Worm (Caenorhabditis elegans): Measurements from ENCODE around the gene F55A4.7.

The F55A4.7 gene

DNA sequence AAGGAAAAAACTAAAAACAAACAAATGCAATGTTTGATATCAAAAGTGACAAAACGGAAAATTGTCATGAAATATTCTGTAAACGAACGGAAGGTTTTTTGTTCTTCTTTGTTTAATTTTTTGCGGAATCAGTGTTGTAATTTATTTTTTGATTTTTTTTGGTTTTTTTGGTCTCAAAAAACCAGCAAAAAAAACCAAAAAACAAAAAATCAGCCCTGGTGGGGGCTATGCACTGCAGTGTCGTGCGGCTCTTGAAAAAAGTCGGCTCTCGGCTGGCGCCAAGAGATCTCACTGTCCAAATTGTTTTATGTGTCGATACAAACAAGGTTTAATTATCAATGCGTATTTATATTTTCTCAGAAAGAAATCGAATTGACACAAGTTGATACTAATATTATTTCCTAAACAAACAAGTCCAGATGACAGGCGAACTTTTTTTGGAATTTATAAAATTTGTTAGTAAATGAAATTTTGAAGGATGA, 25.8 kb downstream of the F55A4.7 start:
- TF ChIP-seq zfh-2 (GFP tag; conservative IDR thresholded peaks at IDR 0.05) = no peak
- TF ChIP-seq nfya-2 (GFP tag; IDR thresholded peaks at IDR 0.05) = no peak
- no peak for TF ChIP-seq mes-4 (tag; optimal IDR thresholded peaks at IDR 0.05)
- TF ChIP-seq madf-3 (GFP tag; IDR thresholded peaks at IDR 0.05) = 0 out of 2 replicates have a peak, but pooled peaks have one; percentile 57
- no peak for TF ChIP-seq D2030.7 (GFP tag; IDR thresholded peaks at IDR 0.05)
- TF ChIP-seq T07F8.4 (tag; optimal IDR thresholded peaks at IDR 0.05) = no peak
- no peak for TF ChIP-seq F49E8.2 (tag; optimal IDR thresholded peaks at IDR 0.05; ENCODE audit: insufficient read depth)
- no peak for TF ChIP-seq bed-2 (GFP tag; IDR thresholded peaks at IDR 0.05)
- no peak for TF ChIP-seq mel-28 (tag; optimal IDR thresholded peaks at IDR 0.05; ENCODE audit: borderline replicate concordance)
- TF ChIP-seq ztf-28 (GFP tag; IDR thresholded peaks at IDR 0.05) = no peak
- TF ChIP-seq bed-1 (GFP tag; IDR thresholded peaks at IDR 0.05) = 0 out of 2 replicates have a peak, but pooled peaks have one; percentile 13
- TF ChIP-seq nhr-120 (GFP tag; IDR thresholded peaks at IDR 0.05) = no peak
- TF ChIP-seq let-607 (tag; optimal IDR thresholded peaks at IDR 0.05) = peak; percentile 22
- no peak for TF ChIP-seq F55B11.4 (tag; optimal IDR thresholded peaks at IDR 0.05; ENCODE audit: borderline replicate concordance, insufficient read depth)
- TF ChIP-seq hmg-1.2 (GFP tag; IDR thresholded peaks at IDR 0.05) = peak; percentile 40; the same call in 1 of the 2 replicates
- no peak for TF ChIP-seq ztf-18 (tag; optimal IDR thresholded peaks at IDR 0.05)
- no peak for TF ChIP-seq ceh-100 (GFP tag; IDR thresholded peaks at IDR 0.05)
- 0 out of 2 replicates have a peak, but pooled peaks have one; percentile 34 for TF ChIP-seq pbrm-1 (GFP tag; IDR thresholded peaks at IDR 0.05)
- peak; percentile 26 for TF ChIP-seq atf-7 (tag; optimal IDR thresholded peaks at IDR 0.05)
- peak; percentile 80 for TF ChIP-seq nfyb-1 (GFP tag; IDR thresholded peaks at IDR 0.05)
- TF ChIP-seq lir-1 (GFP tag; conservative IDR thresholded peaks at IDR 0.05) = no peak
- TF ChIP-seq Y79H2A.3 (GFP tag; conservative IDR thresholded peaks at IDR 0.05) = no peak
- TF ChIP-seq let-526 (GFP tag; IDR thresholded peaks at IDR 0.05) = no peak
- no peak for TF ChIP-seq F39B2.1 (GFP tag; IDR thresholded peaks at IDR 0.05)
- TF ChIP-seq ztf-25 (GFP tag; IDR thresholded peaks at IDR 0.05) = no peak
- TF ChIP-seq sdz-38 (tag; optimal IDR thresholded peaks at IDR 0.05) = no peak
- TF ChIP-seq rec-8 (tag; optimal IDR thresholded peaks at IDR 0.05) = no peak
- TF ChIP-seq aptf-2 (GFP tag; conservative IDR thresholded peaks at IDR 0.05) = no peak
- TF ChIP-seq lin-26 (GFP tag; IDR thresholded peaks at IDR 0.05) = 0 out of 2 replicates have a peak, but pooled peaks have one; percentile 31
- no peak for TF ChIP-seq F57A8.1 (GFP tag; optimal IDR thresholded peaks at IDR 0.05)
- no peak for TF ChIP-seq gei-17 (GFP tag; optimal IDR thresholded peaks at IDR 0.05)
- peak; percentile 72; the same call in 1 of the 2 replicates for TF ChIP-seq Y95B8A.8 (GFP tag; IDR thresholded peaks at IDR 0.05)
- TF ChIP-seq cebp-1 (GFP tag; IDR thresholded peaks at IDR 0.05) = no peak
- TF ChIP-seq cebp-1 (tag; optimal IDR thresholded peaks at IDR 0.05) = peak; percentile 57
- no peak for TF ChIP-seq B0261.1 (tag; optimal IDR thresholded peaks at IDR 0.05)
- TF ChIP-seq akir-1 (GFP tag; optimal IDR thresholded peaks at IDR 0.05) = no peak
- no peak for TF ChIP-seq hrde-1 (tag; optimal IDR thresholded peaks at IDR 0.05; ENCODE audit: borderline replicate concordance)
- TF ChIP-seq aptf-3 (GFP tag; IDR thresholded peaks at IDR 0.05) = no peak
- TF ChIP-seq xnd-1 (tag; optimal IDR thresholded peaks at IDR 0.05) = no peak
- TF ChIP-seq ztf-22 (GFP tag; optimal IDR thresholded peaks at IDR 0.05) = peak; percentile 35
- TF ChIP-seq egl-44 (GFP tag; IDR thresholded peaks at IDR 0.05) = no peak
- 0 out of 2 replicates have a peak, but pooled peaks have one; percentile 15 for TF ChIP-seq mcd-1 (GFP tag; IDR thresholded peaks at IDR 0.05)
- TF ChIP-seq snpc-3.4 (tag; optimal IDR thresholded peaks at IDR 0.05) = no peak
- no peak for TF ChIP-seq ztf-3 (GFP tag; optimal IDR thresholded peaks at IDR 0.05)
- TF ChIP-seq F23B12.7 (tag; optimal IDR thresholded peaks at IDR 0.05; ENCODE audit: insufficient read depth) = no peak
- TF ChIP-seq rcor-1 (GFP tag; IDR thresholded peaks at IDR 0.05) = no peak
- no peak for TF ChIP-seq attf-5 (GFP tag; optimal IDR thresholded peaks at IDR 0.05)

Measured in whole organism, young adult.